Fruit fly (Drosophila melanogaster) whole organism, prepupa: ENCODE data around the gene CG4098.

Experiments
- Blimp-1 ChIP-seq: fragments of 200-800 bp; sonication (Bioruptor generic); optimal IDR thresholded peaks from 3 replicates; lab custom pipeline; 2017; ENCODE audit warnings: missing biosample characterization, missing genetic modification characterization, mild to moderate bottlenecking, moderate library complexity, missing genetic modification reagents
- CG10631 ChIP-seq: fragments of 200-800 bp; sonication (Bioruptor generic); optimal IDR thresholded peaks from 2 replicates; lab custom pipeline; 2016; ENCODE audit warnings: missing biosample characterization, missing genetic modification characterization
- CG10669 ChIP-seq: fragments of 200-800 bp; sonication (Bioruptor generic); optimal IDR thresholded peaks from 3 replicates; lab custom pipeline; 2018; ENCODE audit warnings: missing biosample characterization, mild to moderate bottlenecking, missing genetic modification characterization, moderate library complexity
- CG11294 ChIP-seq: fragments of 200-800 bp; sonication (Bioruptor generic); IDR thresholded peaks from 2 replicates; pipeline ENCODE4 v1.3.6; 2022; ENCODE audit warnings: missing biosample characterization, missing genetic modification characterization
- CG11762 ChIP-seq: fragments of 200-800 bp; sonication (Bioruptor generic); optimal IDR thresholded peaks from 3 replicates; lab custom pipeline; 2016; ENCODE audit warnings: missing biosample characterization, missing genetic modification characterization; ENCODE audit not compliant: insufficient read depth
- CG15336 ChIP-seq: fragments of 200-800 bp; sonication (Bioruptor generic); IDR thresholded peaks from 2 replicates; pipeline ENCODE4 v1.3.6; 2022; ENCODE audit warnings: missing biosample characterization, missing genetic modification characterization
- CG1621 ChIP-seq: fragments of 200-800 bp; sonication (Bioruptor generic); optimal IDR thresholded peaks from 3 replicates; lab custom pipeline; 2018; ENCODE audit warnings: missing biosample characterization, mild to moderate bottlenecking, missing genetic modification characterization
- CG16779 ChIP-seq: fragments of 200-800 bp; sonication (Bioruptor generic); optimal IDR thresholded peaks from 3 replicates; lab custom pipeline; 2017; ENCODE audit warnings: missing biosample characterization, mild to moderate bottlenecking, missing genetic modification characterization
- CG3032 ChIP-seq: fragments of 200-800 bp; optimal IDR thresholded peaks from 2 replicates; lab custom pipeline; 2019; ENCODE audit warnings: missing biosample characterization, mild to moderate bottlenecking, missing genetic modification characterization, moderate library complexity
- CG31627 ChIP-seq: fragments of 200-800 bp; sonication (Bioruptor generic); optimal IDR thresholded peaks from 3 replicates; lab custom pipeline; 2016; ENCODE audit warnings: missing biosample characterization, missing genetic modification characterization
- CG32006 ChIP-seq: fragments of 200-800 bp; sonication (Bioruptor generic); optimal IDR thresholded peaks from 3 replicates; lab custom pipeline; 2017; ENCODE audit warnings: missing biosample characterization, mild to moderate bottlenecking, missing genetic modification characterization
- CG3919 ChIP-seq: fragments of 200-800 bp; sonication (Bioruptor generic); optimal IDR thresholded peaks from 3 replicates; lab custom pipeline; 2016; ENCODE audit warnings: missing biosample characterization, missing genetic modification characterization
- CG4318 ChIP-seq: fragments of 200-800 bp; sonication (Bioruptor generic); optimal IDR thresholded peaks from 3 replicates; lab custom pipeline; 2017; ENCODE audit warnings: missing biosample characterization, mild to moderate bottlenecking, missing genetic modification characterization
- CG6163 ChIP-seq: fragments of 200-800 bp; sonication (Bioruptor generic); IDR thresholded peaks from 3 replicates; pipeline ENCODE4 v1.3.6; 2022; ENCODE audit warnings: missing biosample characterization, missing genetic modification characterization
- CG6854 ChIP-seq: fragments of 200-800 bp; sonication (Bioruptor generic); optimal IDR thresholded peaks from 2 replicates; lab custom pipeline; 2017; ENCODE audit warnings: missing biosample characterization, mild to moderate bottlenecking, missing genetic modification characterization
- CG8119 ChIP-seq: fragments of 200-800 bp; sonication (Bioruptor generic); IDR thresholded peaks from 3 replicates; pipeline ENCODE4 v1.3.6; 2022; ENCODE audit warnings: missing biosample characterization, missing genetic modification characterization
- CG8319 ChIP-seq: fragments of 200-800 bp; sonication (Bioruptor generic); optimal IDR thresholded peaks from 3 replicates; lab custom pipeline; 2016; ENCODE audit warnings: missing biosample characterization, missing genetic modification characterization
- CG9139 ChIP-seq: fragments of 200-800 bp; sonication (Bioruptor generic); optimal IDR thresholded peaks from 3 replicates; lab custom pipeline; 2017; ENCODE audit warnings: missing biosample characterization, mild to moderate bottlenecking, missing genetic modification characterization
- Eip75B ChIP-seq: fragments of 200-800 bp; sonication (Bioruptor generic); optimal IDR thresholded peaks from 3 replicates; lab custom pipeline; 2016; ENCODE audit warnings: missing biosample characterization, missing genetic modification characterization
- Eip78C ChIP-seq: fragments of 200-800 bp; sonication (Bioruptor generic); peaks from one replicate; lab custom pipeline; 2016; ENCODE audit warnings: missing biosample characterization, missing genetic modification characterization
- Eip93F ChIP-seq: fragments of 200-800 bp; sonication (Bioruptor generic); optimal IDR thresholded peaks from 2 replicates; lab custom pipeline; 2016; ENCODE audit warnings: missing biosample characterization, mild to moderate bottlenecking, missing genetic modification characterization
- Ets21C ChIP-seq: fragments of 200-800 bp; sonication (Bioruptor generic); optimal IDR thresholded peaks from 3 replicates; lab custom pipeline; 2016; ENCODE audit warnings: missing biosample characterization, missing genetic modification characterization
- Ets96B ChIP-seq: fragments of 200-800 bp; optimal IDR thresholded peaks from 2 replicates; lab custom pipeline; 2019; ENCODE audit warnings: missing biosample characterization, mild to moderate bottlenecking, missing genetic modification characterization, moderate library complexity
- Gug ChIP-seq: fragments of 200-800 bp; sonication (Bioruptor generic); IDR thresholded peaks from 2 replicates; pipeline ENCODE4 v1.3.6; 2022; ENCODE audit warnings: missing biosample characterization, missing genetic modification characterization
- Hr4 ChIP-seq: fragments of 200-800 bp; sonication (Bioruptor generic); optimal IDR thresholded peaks from 3 replicates; lab custom pipeline; 2016; ENCODE audit warnings: missing biosample characterization, missing genetic modification characterization
- Smox ChIP-seq: fragments of 200-800 bp; sonication (Bioruptor generic); optimal IDR thresholded peaks from 3 replicates; lab custom pipeline; 2016; ENCODE audit warnings: missing biosample characterization, missing genetic modification characterization
- Sox102F ChIP-seq: fragments of 200-800 bp; sonication (Bioruptor generic); optimal IDR thresholded peaks from 2 replicates; lab custom pipeline; 2016; ENCODE audit warnings: missing biosample characterization, mild to moderate bottlenecking, missing genetic modification characterization
- achi ChIP-seq: fragments of 200-800 bp; sonication (Bioruptor generic); optimal IDR thresholded peaks from 3 replicates; lab custom pipeline; 2016; ENCODE audit warnings: missing biosample characterization, missing genetic modification characterization
- acj6 ChIP-seq: fragments of 200-800 bp; sonication (Bioruptor generic); optimal IDR thresholded peaks from 3 replicates; lab custom pipeline; 2016; ENCODE audit warnings: missing biosample characterization, missing genetic modification characterization
- cyc ChIP-seq: fragments of 200-800 bp; sonication (Bioruptor generic); optimal IDR thresholded peaks from 3 replicates; lab custom pipeline; 2016; ENCODE audit warnings: missing biosample characterization, missing genetic modification characterization
- eg ChIP-seq: fragments of 200-800 bp; sonication (Bioruptor generic); IDR thresholded peaks from 3 replicates; pipeline ENCODE4 v1.3.6; 2022; ENCODE audit warnings: missing biosample characterization, missing genetic modification characterization
- esn ChIP-seq: fragments of 200-800 bp; sonication (Bioruptor generic); optimal IDR thresholded peaks from 2 replicates; lab custom pipeline; 2016; ENCODE audit warnings: missing biosample characterization, mild to moderate bottlenecking, missing genetic modification characterization, moderate library complexity
- fd59A ChIP-seq: fragments of 200-800 bp; sonication (Bioruptor generic); optimal IDR thresholded peaks from 2 replicates; lab custom pipeline; 2017; ENCODE audit warnings: missing biosample characterization, mild to moderate bottlenecking, missing genetic modification characterization, missing genetic modification reagents
- fd85E ChIP-seq: fragments of 200-800 bp; sonication (Bioruptor generic); optimal IDR thresholded peaks from 3 replicates; lab custom pipeline; 2016; ENCODE audit warnings: missing biosample characterization, missing genetic modification characterization
- net ChIP-seq: fragments of 200-800 bp; sonication (Bioruptor generic); optimal IDR thresholded peaks from 3 replicates; lab custom pipeline; 2016; ENCODE audit warnings: missing biosample characterization, missing genetic modification characterization
- pdm3 ChIP-seq: fragments of 200-800 bp; sonication (Bioruptor generic); optimal IDR thresholded peaks from 3 replicates; lab custom pipeline; 2016; ENCODE audit warnings: missing biosample characterization, missing genetic modification characterization
- salr ChIP-seq, 2 experiments: fragments of 200-800 bp; sonication (Bioruptor generic); optimal IDR thresholded peaks; 3 replicates each; lab custom pipeline; 2016 to 2018; ENCODE audit warnings: missing biosample characterization in 2 of 2, missing genetic modification characterization in 2 of 2, mild to moderate bottlenecking in 1 of 2
- vri ChIP-seq: fragments of 200-800 bp; sonication (Bioruptor generic); optimal IDR thresholded peaks from 3 replicates; lab custom pipeline; 2016; ENCODE audit warnings: missing biosample characterization, mild to moderate bottlenecking, missing genetic modification characterization

Gene CG4098

DNA sequence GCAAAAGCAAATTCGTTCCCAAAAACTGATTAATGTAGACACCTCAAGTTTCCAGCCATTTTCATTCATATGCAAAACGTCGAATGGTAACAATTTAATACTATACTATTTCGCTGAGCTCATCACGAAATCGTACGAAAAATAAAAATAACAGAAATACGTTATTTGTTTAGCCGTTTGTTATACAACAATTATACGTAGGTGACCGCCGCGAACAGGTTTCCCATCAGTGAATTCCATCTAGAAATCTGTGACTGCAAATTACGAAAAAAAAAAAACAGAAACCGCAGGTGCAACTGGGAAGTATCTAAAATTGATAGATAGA, 37.4 kb downstream of the CG4098 start:
- TF ChIP-seq CG6163 (GFP tag; lab: Robert Waterston, UW) (no peak), CG11294 (no peak), eg (no peak), CG1621 (tag; lab: Kevin White, UChicago) (no peak), CG31627 (GFP tag; lab: Kevin White, UChicago) (no peak), CG8319 (GFP tag; lab: Kevin White, UChicago) (no peak), Sox102F (no peak), Ets21C (GFP tag; lab: Kevin White, UChicago) (no peak), CG10631 (GFP tag; lab: Kevin White, UChicago) (no peak), Hr4 (no peak), Smox (GFP tag; lab: Kevin White, UChicago) (no peak), Gug (GFP tag; lab: Robert Waterston, UW) (no peak), salr (GFP tag; optimal IDR thresholded peaks at IDR 0.05; lab: Kevin White, UChicago) (no peak), acj6 (no peak), Eip75B (GFP tag; lab: Kevin White, UChicago) (no peak)

DNA sequence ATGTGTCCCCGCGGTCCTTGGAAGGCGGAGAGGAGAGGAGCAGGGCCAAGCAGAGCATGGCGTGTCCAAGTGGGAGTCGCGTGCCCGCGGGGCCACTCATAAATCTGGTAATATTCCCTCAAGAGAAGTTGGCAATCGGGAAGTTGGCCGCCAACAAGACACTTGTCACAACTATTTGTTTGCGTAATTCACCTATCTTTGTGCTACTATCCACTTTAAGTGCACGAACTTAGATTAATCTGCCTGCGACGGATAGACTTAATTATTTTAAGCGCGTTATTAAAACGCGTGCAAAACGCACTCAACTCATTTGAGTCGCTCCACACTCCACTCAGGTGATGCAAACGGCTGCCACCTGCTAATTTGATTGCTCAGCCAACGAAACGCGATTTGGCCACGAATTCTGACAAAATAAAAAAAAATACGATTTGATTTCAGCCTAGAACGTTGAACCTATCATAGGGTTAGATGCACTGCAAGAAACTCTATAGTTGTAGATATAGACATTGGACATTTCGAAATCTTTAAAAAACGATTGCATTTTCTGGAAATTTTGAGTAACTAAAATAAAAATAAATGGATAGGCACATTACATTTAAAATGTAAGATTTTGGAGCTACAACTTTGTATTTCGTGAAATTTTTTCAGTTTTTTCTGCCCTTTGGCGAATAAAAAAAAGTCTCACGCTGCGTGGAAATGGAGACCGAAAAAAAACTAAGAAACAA, 38.0 kb downstream of the CG4098 start:
- no peak for TF ChIP-seq achi (GFP tag; lab: Kevin White, UChicago)
- TF ChIP-seq CG15336: 0 out of 2 replicates have a peak, but pooled peaks have one; percentile 22
- peak; percentile 35 for TF ChIP-seq Eip78C (GFP tag; lab: Kevin White, UChicago)
- peak; percentile 40; the same call in 1 of the 3 replicates for TF ChIP-seq CG8119

DNA sequence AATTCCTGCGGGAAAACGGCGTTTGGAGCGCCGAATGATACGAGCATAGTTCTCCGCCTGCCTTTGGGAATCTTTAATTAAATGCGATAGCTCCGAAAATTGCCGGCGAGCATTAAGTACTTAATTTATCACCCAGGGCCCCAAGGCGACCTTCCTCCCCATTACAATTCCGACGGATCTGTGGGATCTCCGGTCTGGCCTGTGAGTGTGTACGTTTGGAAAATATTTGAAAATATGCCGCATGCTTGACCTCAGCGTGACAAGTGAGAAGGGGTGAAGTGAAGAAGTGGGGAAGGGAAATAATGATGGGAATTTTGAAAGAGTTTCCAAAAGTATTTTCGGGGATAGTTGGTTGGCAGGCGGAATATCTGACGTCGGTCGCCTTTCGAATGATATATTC, 39.7 kb downstream of the CG4098 start:
- TF ChIP-seq pdm3 (no peak), CG32006 (GFP tag; lab: Kevin White, UChicago) (no peak), CG4318 (GFP tag; lab: Kevin White, UChicago) (no peak), fd59A (GFP tag; lab: Kevin White, UChicago) (no peak), fd85E (GFP tag; lab: Kevin White, UChicago) (no peak), CG11762 (no peak), Ets96B (tag; lab: Kevin White, UChicago) (no peak), net (no peak), eg (no peak), cyc (GFP tag; lab: Kevin White, UChicago) (no peak), CG9139 (no peak), CG16779 (tag; lab: Kevin White, UChicago) (no peak), vri (GFP tag; lab: Kevin White, UChicago) (no peak), CG3032 (tag; lab: Kevin White, UChicago) (no peak), Eip78C (GFP tag; lab: Kevin White, UChicago) (no peak)

DNA sequence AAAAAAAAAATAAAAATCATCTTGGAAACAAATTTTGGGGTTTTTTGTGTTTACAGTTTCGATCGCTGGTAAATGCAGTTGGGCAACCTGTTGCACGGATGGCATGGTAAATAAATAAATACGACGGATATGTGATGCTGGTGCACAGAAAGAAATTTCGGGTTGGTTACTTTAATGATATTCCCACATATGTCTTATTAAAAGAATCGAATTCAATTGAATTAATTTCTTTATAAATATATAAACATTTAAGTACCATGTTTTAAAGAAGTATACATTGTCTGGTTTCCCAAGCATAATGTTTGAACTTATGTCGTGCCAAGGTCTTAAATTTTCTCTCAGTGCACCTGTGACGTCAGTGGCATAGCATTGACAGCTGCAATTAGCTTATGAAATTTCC, 41.7 kb downstream of the CG4098 start:
- TF ChIP-seq Blimp-1 (GFP tag; lab: Kevin White, UChicago) (no peak), CG3032 (tag; lab: Kevin White, UChicago) (no peak), CG32006 (GFP tag; lab: Kevin White, UChicago) (peak; percentile 24), CG6854 (GFP tag; lab: Kevin White, UChicago) (no peak), Hr4 (peak; percentile 4), Eip93F (no peak), CG8119 (0 out of 3 replicates have a peak, but pooled peaks have one; percentile 17), CG4318 (GFP tag; lab: Kevin White, UChicago) (no peak), CG10631 (GFP tag; lab: Kevin White, UChicago) (no peak), esn (GFP tag; lab: Kevin White, UChicago) (no peak), CG31627 (GFP tag; lab: Kevin White, UChicago) (no peak), CG15336 (peak; percentile 50), CG6163 (GFP tag; lab: Robert Waterston, UW) (no peak), eg (0 out of 3 replicates have a peak, but pooled peaks have one; percentile 12), CG10669 (GFP tag; lab: Kevin White, UChicago) (no peak), CG3919 (GFP tag; lab: Kevin White, UChicago) (no peak)
